Fruit fly (Drosophila melanogaster): Measurements from ENCODE around the gene BBS5.

Gene BBS5

DNA sequence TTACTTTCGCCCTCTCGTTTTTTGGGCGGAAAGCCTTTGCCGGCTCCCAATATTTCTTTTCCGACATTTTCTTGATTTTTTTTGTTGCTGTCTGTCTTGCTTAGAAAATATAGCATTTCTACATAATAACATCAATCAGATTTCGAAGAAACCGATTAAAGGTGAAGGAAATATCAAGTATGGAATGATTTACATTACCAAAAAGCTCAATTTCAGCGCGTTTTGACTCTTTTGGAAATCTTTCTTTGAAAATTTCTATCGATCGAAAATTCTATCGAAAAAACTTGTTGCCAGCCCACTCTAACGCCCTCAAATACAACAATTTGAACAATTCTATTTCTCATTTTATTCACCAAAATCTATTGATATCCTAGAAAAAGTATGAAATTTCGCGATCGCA lies 15.1 kb downstream of the BBS5 start, which contains the start of gene CG14659:
TSS of gene CG14659 (minus strand) at position 101 of the 400 bp plus-strand sequence.
- TF ChIP-seq Mrtf (GFP tag; IDR thresholded peaks at IDR 0.05) (no peak), MTF-1 (GFP tag; optimal IDR thresholded peaks at IDR 0.05; ENCODE audit: borderline replicate concordance) (no peak), CG4707 (GFP tag; optimal IDR thresholded peaks at IDR 0.05) (no peak), HHEX (GFP tag; optimal IDR thresholded peaks at IDR 0.05) (no peak), CG10274 (GFP tag; optimal IDR thresholded peaks at IDR 0.05) (no peak), ham (GFP tag; IDR thresholded peaks at IDR 0.05) (no peak), CG12299 (tag; optimal IDR thresholded peaks at IDR 0.05) (no peak)

DNA sequence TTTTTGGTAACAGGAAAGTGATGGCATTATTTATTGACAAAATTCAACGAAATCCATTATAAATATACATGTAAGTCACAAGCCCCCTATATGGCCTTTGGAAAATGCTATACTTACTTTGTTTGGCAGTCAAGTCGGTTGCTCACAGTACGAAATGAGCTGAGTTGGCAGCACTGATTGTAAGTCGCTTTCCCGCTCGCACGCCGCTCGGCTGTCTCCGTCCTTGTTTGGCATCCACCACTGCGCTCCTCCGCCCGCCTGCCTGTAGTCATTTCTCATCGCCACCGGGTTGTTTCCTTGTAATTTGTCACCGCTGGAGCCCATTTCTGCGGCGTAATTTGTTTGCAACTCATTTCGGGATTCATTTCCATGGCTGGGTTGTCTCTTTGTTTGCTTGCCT lies 17.5 kb downstream of the BBS5 start:
- TF ChIP-seq CG13424 (tag; optimal IDR thresholded peaks at IDR 0.05) (no peak), crol (GFP tag; IDR thresholded peaks at IDR 0.05) (peak; percentile 61), Opbp (GFP tag; IDR thresholded peaks at IDR 0.05; ENCODE audit: partially characterized antibody) (no peak), sens (GFP tag) (peak; percentile 53), Jarid2 (GFP tag; optimal IDR thresholded peaks at IDR 0.05) (peak; percentile 33), abd-A (tag; optimal IDR thresholded peaks at IDR 0.05) (no peak), twi (tag; optimal IDR thresholded peaks at IDR 0.05) (no peak), ems (GFP tag; optimal IDR thresholded peaks at IDR 0.05) (no peak), pho (GFP tag; optimal IDR thresholded peaks at IDR 0.05) (no peak), CG4282 (GFP tag; optimal IDR thresholded peaks at IDR 0.05) (no peak), Nf-YC (tag; optimal IDR thresholded peaks at IDR 0.05) (peak; percentile 83), CG10321 (GFP tag; IDR thresholded peaks at IDR 0.05) (peak; percentile 74), Lpt (GFP tag; optimal IDR thresholded peaks at IDR 0.05) (no peak), CG6791 (GFP tag; IDR thresholded peaks at IDR 0.05; ENCODE audit: partially characterized antibody) (0 out of 3 replicates have a peak, but pooled peaks have one; percentile 11), fd96Cb (tag; optimal IDR thresholded peaks at IDR 0.05) (no peak), emc (GFP tag; optimal IDR thresholded peaks at IDR 0.05) (no peak), lab (GFP tag; optimal IDR thresholded peaks at IDR 0.05) (no peak), Nf-YB (GFP tag; optimal IDR thresholded peaks at IDR 0.05) (peak; percentile 81), maf-S (GFP tag; optimal IDR thresholded peaks at IDR 0.05) (no peak), Elba2 (GFP tag; optimal IDR thresholded peaks at IDR 0.05) (no peak), Dfd (GFP tag; optimal IDR thresholded peaks at IDR 0.05) (no peak), CG2712 (tag; optimal IDR thresholded peaks at IDR 0.05) (no peak), CG9817 (tag; optimal IDR thresholded peaks at IDR 0.05) (no peak), CG15601 (tag; optimal IDR thresholded peaks at IDR 0.05) (no peak), Dref (GFP tag; IDR thresholded peaks at IDR 0.05) (no peak), crc (GFP tag; optimal IDR thresholded peaks at IDR 0.05) (no peak), CG1832 (GFP tag; optimal IDR thresholded peaks at IDR 0.05) (peak; percentile 82), CG12769 (tag; optimal IDR thresholded peaks at IDR 0.05) (no peak), stwl (tag; optimal IDR thresholded peaks at IDR 0.05) (peak; percentile 95), CG16813 (GFP tag; IDR thresholded peaks at IDR 0.05; ENCODE audit: partially characterized antibody) (no peak), Bgb (GFP tag; IDR thresholded peaks at IDR 0.05; ENCODE audit: partially characterized antibody) (no peak), Hr39 (optimal IDR thresholded peaks at IDR 0.05) (no peak), CG13296 (GFP tag; optimal IDR thresholded peaks at IDR 0.05) (no peak), pum (GFP tag; optimal IDR thresholded peaks at IDR 0.05) (no peak), repo (GFP tag; optimal IDR thresholded peaks at IDR 0.05) (no peak), trem (tag; optimal IDR thresholded peaks at IDR 0.05) (peak; percentile 99), chif (GFP tag; optimal IDR thresholded peaks at IDR 0.05) (peak in 1 of 2 experiments; percentile 19)
